Fruit fly (Drosophila melanogaster): ENCODE results near the gene Tdh.
A peak's percentile ranks its signal among the peaks of the same experiment; 100 is the strongest.

The Tdh gene

DNA sequence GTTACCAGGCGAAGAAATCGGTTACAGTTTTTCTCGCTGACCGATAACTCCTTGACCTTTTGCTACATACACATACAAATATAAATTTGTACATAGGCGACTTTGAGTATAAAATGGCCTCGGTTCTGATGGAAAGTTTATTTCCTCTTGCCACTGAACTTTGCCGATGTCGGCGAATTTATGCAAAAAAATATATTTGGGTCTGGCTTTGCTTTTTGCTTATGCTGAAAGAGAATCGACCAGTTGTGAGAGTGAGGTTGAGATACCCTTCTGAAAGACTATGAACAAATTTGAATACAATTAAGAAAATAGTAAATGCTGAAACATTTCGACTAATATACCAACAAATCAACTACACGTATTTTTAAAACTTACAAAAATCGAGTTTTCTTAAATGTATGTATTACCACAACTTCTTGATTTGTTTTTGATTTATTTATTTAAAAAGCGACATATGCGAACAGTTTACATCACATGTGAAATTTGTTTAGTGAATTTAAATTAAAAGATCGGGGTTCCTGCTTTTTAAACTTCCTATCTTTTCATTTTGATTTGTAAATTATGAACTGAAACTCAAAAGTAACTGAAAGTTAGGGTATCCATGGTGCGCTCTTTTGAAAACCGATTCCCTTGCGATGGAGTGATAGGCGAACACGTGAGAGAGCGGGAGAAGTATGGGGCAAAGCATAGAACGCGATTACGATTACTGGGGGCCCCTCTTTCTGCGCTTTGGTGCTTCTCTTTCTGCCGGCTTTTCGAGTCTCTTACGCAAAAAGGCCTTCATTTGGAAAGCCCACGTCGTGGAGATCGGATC is 42.6 kb downstream of the Tdh start:
- TF ChIP-seq schlank (tag; optimal IDR thresholded peaks at IDR 0.05) (peak; percentile 51), Xrp1 (GFP tag; IDR thresholded peaks at IDR 0.05) (0 out of 2 replicates have a peak, but pooled peaks have one; percentile 54), CG10462 (GFP tag; optimal IDR thresholded peaks at IDR 0.05) (peak; percentile 49), insv (GFP tag; optimal IDR thresholded peaks at IDR 0.05) (peak in 1 of 2 experiments; percentile 45), stwl (tag; optimal IDR thresholded peaks at IDR 0.05) (no peak), CG31365 (tag; optimal IDR thresholded peaks at IDR 0.05) (no peak), CG34224 (GFP tag; IDR thresholded peaks at IDR 0.05; ENCODE audit: partially characterized antibody) (0 out of 3 replicates have a peak, but pooled peaks have one; percentile 23), CG14441 (GFP tag; IDR thresholded peaks at IDR 0.05) (0 out of 2 replicates have a peak, but pooled peaks have one; percentile 13), kah (GFP tag; optimal IDR thresholded peaks at IDR 0.05) (peak; percentile 35), CG11695 (GFP tag; IDR thresholded peaks at IDR 0.05) (peak; percentile 41; the same call in 1 of the 3 replicates), CG14860 (GFP tag; IDR thresholded peaks at IDR 0.05; ENCODE audit: partially characterized antibody) (no peak), abd-A (tag; optimal IDR thresholded peaks at IDR 0.05) (no peak), br (optimal IDR thresholded peaks at IDR 0.05) (no peak), HmgD (GFP tag; optimal IDR thresholded peaks at IDR 0.05) (no peak), Dll (GFP tag; IDR thresholded peaks at IDR 0.05; ENCODE audit: partially characterized antibody) (no peak), CG17912 (GFP tag; optimal IDR thresholded peaks at IDR 0.05) (no peak), Fer1 (GFP tag; optimal IDR thresholded peaks at IDR 0.05) (peak; percentile 84), CG10431 (GFP tag; optimal IDR thresholded peaks at IDR 0.05) (peak; percentile 60), Adf1 (GFP tag; IDR thresholded peaks at IDR 0.05) (no peak), CG10654 (GFP tag; optimal IDR thresholded peaks at IDR 0.05) (peak; percentile 40), Atf-2 (GFP tag; optimal IDR thresholded peaks at IDR 0.05) (peak; percentile 67), ham (GFP tag; IDR thresholded peaks at IDR 0.05) (no peak), vfl (GFP tag; optimal IDR thresholded peaks at IDR 0.05) (peak; percentile 58), Nf-YA (GFP tag; IDR thresholded peaks at IDR 0.05) (no peak), gce (GFP tag; IDR thresholded peaks at IDR 0.05) (no peak), zen (tag; optimal IDR thresholded peaks at IDR 0.05) (peak; percentile 25), CG9609 (GFP tag; optimal IDR thresholded peaks at IDR 0.05) (peak; percentile 50), ATbp (GFP tag; optimal IDR thresholded peaks at IDR 0.05) (peak; percentile 17), lab (GFP tag; optimal IDR thresholded peaks at IDR 0.05) (peak; percentile 85), CG8290 (GFP tag; optimal IDR thresholded peaks at IDR 0.05) (peak; percentile 1), CG8290 (tag; optimal IDR thresholded peaks at IDR 0.05) (no peak), Dfd (GFP tag; optimal IDR thresholded peaks at IDR 0.05) (no peak), Dip2 (GFP tag; IDR thresholded peaks at IDR 0.05) (no peak), CG8281 (tag; optimal IDR thresholded peaks at IDR 0.05) (peak; percentile 50), slou (GFP tag; optimal IDR thresholded peaks at IDR 0.05) (peak; percentile 28), mld (GFP tag; IDR thresholded peaks at IDR 0.05; ENCODE audit: partially characterized antibody) (no peak), grau (tag; optimal IDR thresholded peaks at IDR 0.05) (peak; percentile 88), CG12155 (GFP tag; optimal IDR thresholded peaks at IDR 0.05) (peak; percentile 62), sima (GFP tag; optimal IDR thresholded peaks at IDR 0.05) (no peak), CG7745 (tag; optimal IDR thresholded peaks at IDR 0.05) (no peak), fd96Cb (tag; optimal IDR thresholded peaks at IDR 0.05) (peak; percentile 64), CG9215 (GFP tag; IDR thresholded peaks at IDR 0.05) (peak; percentile 48), CG10209 (GFP tag; optimal IDR thresholded peaks at IDR 0.05) (peak; percentile 78), CG31224 (GFP tag; IDR thresholded peaks at IDR 0.05) (peak; percentile 34; the same call in 1 of the 2 replicates), Hand (GFP tag; optimal IDR thresholded peaks at IDR 0.05) (peak; percentile 83), gcm (GFP tag; optimal IDR thresholded peaks at IDR 0.05) (peak; percentile 69), ash1 (GFP tag; optimal IDR thresholded peaks at IDR 0.05) (no peak), CG17829 (tag; optimal IDR thresholded peaks at IDR 0.05) (peak; percentile 81), Eip74EF (GFP tag; optimal IDR thresholded peaks at IDR 0.05) (peak in 1 of 2 experiments; percentile 73)
